Fruit fly (Drosophila melanogaster) whole organism, embryonic: ENCODE data around the gene CG1572.

Experiments used
- Blimp-1 ChIP-seq: fragments of 200-800 bp; sonication (Bioruptor generic); optimal IDR thresholded peaks from 3 replicates; lab custom pipeline; 2018; ENCODE audit warnings: missing biosample characterization, missing genetic modification characterization, mild to moderate bottlenecking, moderate library complexity, missing genetic modification reagents
- CG10274 ChIP-seq: fragments of 200-800 bp; sonication (Bioruptor generic); optimal IDR thresholded peaks from 3 replicates; lab custom pipeline; 2017; ENCODE audit warnings: missing biosample characterization, mild to moderate bottlenecking, missing genetic modification characterization
- CG11723 ChIP-seq: fragments of 200-800 bp; sonication (Bioruptor generic); optimal IDR thresholded peaks from 2 replicates; lab custom pipeline; 2017; ENCODE audit warnings: missing biosample characterization, mild to moderate bottlenecking, missing genetic modification characterization
- CG12744 ChIP-seq: fragments of 200-800 bp; sonication (Bioruptor generic); optimal IDR thresholded peaks from 2 replicates; lab custom pipeline; 2016; ENCODE audit warnings: missing biosample characterization, missing genetic modification characterization
- CG15269 ChIP-seq: fragments of 200-800 bp; sonication (Bioruptor generic); optimal IDR thresholded peaks from 2 replicates; lab custom pipeline; 2018; ENCODE audit warnings: missing biosample characterization, mild to moderate bottlenecking, missing genetic modification characterization, moderate library complexity
- CG1529 ChIP-seq: fragments of 200-800 bp; sonication (Bioruptor generic); optimal IDR thresholded peaks from 3 replicates; lab custom pipeline; 2018; ENCODE audit warnings: missing biosample characterization, missing genetic modification characterization
- CG15479 ChIP-seq: fragments of 200-800 bp; sonication (Bioruptor generic); optimal IDR thresholded peaks from 3 replicates; lab custom pipeline; 2019; ENCODE audit warnings: missing biosample characterization, mild to moderate bottlenecking, missing genetic modification characterization, moderate library complexity
- CG16813 ChIP-seq: fragments of 200-800 bp; sonication (Bioruptor generic); IDR thresholded peaks from 3 replicates; pipeline ENCODE4 v1.3.6; 2022; ENCODE audit warnings: missing biosample characterization, missing genetic modification characterization; ENCODE audit not compliant: partially characterized antibody
- CG16815 ChIP-seq: fragments of 200-800 bp; sonication (Bioruptor generic); optimal IDR thresholded peaks from 3 replicates; lab custom pipeline; 2017; ENCODE audit warnings: missing biosample characterization, mild to moderate bottlenecking, missing genetic modification characterization
- CG17385 ChIP-seq: fragments of 200-800 bp; sonication (Bioruptor generic); optimal IDR thresholded peaks from 3 replicates; lab custom pipeline; 2018; ENCODE audit warnings: missing biosample characterization, mild to moderate bottlenecking, missing genetic modification characterization
- CG17802 ChIP-seq: fragments of 200-800 bp; sonication (Bioruptor generic); optimal IDR thresholded peaks from 2 replicates; lab custom pipeline; 2018; ENCODE audit warnings: missing biosample characterization, mild to moderate bottlenecking, missing genetic modification characterization, moderate library complexity
- CG18619 ChIP-seq: fragments of 200-800 bp; sonication (Bioruptor generic); optimal IDR thresholded peaks from 3 replicates; lab custom pipeline; 2017; ENCODE audit warnings: missing biosample characterization, mild to moderate bottlenecking, missing genetic modification characterization
- CG3065 ChIP-seq: fragments of 200-800 bp; sonication (Bioruptor generic); optimal IDR thresholded peaks from 2 replicates; lab custom pipeline; 2016; ENCODE audit warnings: missing biosample characterization, missing genetic modification characterization
- CG32772 ChIP-seq: fragments of 200-800 bp; sonication (Bioruptor generic); IDR thresholded peaks from 2 replicates; pipeline ENCODE4 v1.3.6; 2022; ENCODE audit warnings: missing biosample characterization, missing genetic modification characterization
- CG42726 ChIP-seq: fragments of 200-800 bp; sonication (Bioruptor generic); IDR thresholded peaks from 2 replicates; pipeline ENCODE4 v1.3.6; 2022; ENCODE audit warnings: missing biosample characterization, missing genetic modification characterization; ENCODE audit not compliant: partially characterized antibody
- CG4404 ChIP-seq: fragments of 200-800 bp; sonication (Bioruptor generic); IDR thresholded peaks from 2 replicates; pipeline ENCODE4 v1.3.6; 2022; ENCODE audit warnings: missing biosample characterization, missing genetic modification characterization
- CG4707 ChIP-seq: fragments of 200-800 bp; sonication (Bioruptor generic); optimal IDR thresholded peaks from 2 replicates; lab custom pipeline; 2018; ENCODE audit warnings: missing biosample characterization, mild to moderate bottlenecking, missing genetic modification characterization, moderate library complexity
- CG5953 ChIP-seq: fragments of 200-800 bp; sonication (Bioruptor generic); IDR thresholded peaks from 2 replicates; pipeline ENCODE4 v1.3.6; 2022; ENCODE audit warnings: missing biosample characterization, missing genetic modification characterization
- CG7963 ChIP-seq: fragments of 200-800 bp; sonication (Bioruptor generic); IDR thresholded peaks from 3 replicates; pipeline ENCODE4 v1.3.6; 2022; ENCODE audit warnings: missing biosample characterization, missing genetic modification characterization; ENCODE audit not compliant: partially characterized antibody
- CG7987 ChIP-seq: fragments of 200-800 bp; sonication (Bioruptor generic); optimal IDR thresholded peaks from 2 replicates; lab custom pipeline; 2018; ENCODE audit warnings: missing biosample characterization, mild to moderate bottlenecking, missing genetic modification characterization, moderate library complexity
- CG9215 ChIP-seq: fragments of 200-800 bp; sonication (Bioruptor generic); IDR thresholded peaks from 2 replicates; pipeline ENCODE4 v1.3.6; 2022; ENCODE audit warnings: missing biosample characterization, missing genetic modification characterization
- CoRest ChIP-seq: fragments of 200-800 bp; sonication (Bioruptor generic); optimal IDR thresholded peaks from 3 replicates; lab custom pipeline; 2018; ENCODE audit warnings: missing biosample characterization, mild to moderate bottlenecking, missing genetic modification characterization, moderate library complexity
- Dad ChIP-seq: fragments of 200-800 bp; sonication (Bioruptor generic); optimal IDR thresholded peaks from 3 replicates; lab custom pipeline; 2016; ENCODE audit warnings: missing biosample characterization, missing genetic modification characterization
- Dip2 ChIP-seq: fragments of 200-800 bp; sonication (Bioruptor generic); IDR thresholded peaks from 2 replicates; pipeline ENCODE4 v1.3.6; 2022; ENCODE audit warnings: missing biosample characterization, missing genetic modification characterization
- Drgx ChIP-seq: fragments of 200-800 bp; sonication (Bioruptor generic); IDR thresholded peaks from 2 replicates; pipeline ENCODE4 v1.3.6; 2022; ENCODE audit warnings: missing biosample characterization, missing genetic modification characterization
- ERR ChIP-seq: fragments of 200-800 bp; sonication (Bioruptor generic); optimal IDR thresholded peaks from 2 replicates; lab custom pipeline; 2016; ENCODE audit warnings: missing biosample characterization, missing genetic modification characterization
- H2.0 ChIP-seq: fragments of 200-800 bp; sonication (Bioruptor generic); IDR thresholded peaks from 2 replicates; pipeline ENCODE4 v1.3.6; 2022; ENCODE audit warnings: missing biosample characterization, missing genetic modification characterization
- HLH3B ChIP-seq: fragments of 200-800 bp; sonication (Bioruptor generic); IDR thresholded peaks from 2 replicates; pipeline ENCODE4 v1.3.6; 2022; ENCODE audit warnings: missing biosample characterization, missing genetic modification characterization
- HLH4C ChIP-seq: fragments of 200-800 bp; sonication (Bioruptor generic); IDR thresholded peaks from 3 replicates; pipeline ENCODE4 v1.3.6; 2022; ENCODE audit warnings: missing biosample characterization, missing genetic modification characterization; ENCODE audit not compliant: partially characterized antibody
- Hand ChIP-seq: fragments of 200-800 bp; sonication (Bioruptor generic); optimal IDR thresholded peaks from 2 replicates; lab custom pipeline; 2017; ENCODE audit warnings: mild to moderate bottlenecking, missing biosample characterization, missing genetic modification reagents, missing genetic modification characterization
- Hmx ChIP-seq: fragments of 200-800 bp; sonication (Bioruptor generic); optimal IDR thresholded peaks from 2 replicates; lab custom pipeline; 2016; ENCODE audit warnings: missing biosample characterization, missing genetic modification characterization
- Hr39 ChIP-seq: fragments of >200 bp; optimal IDR thresholded peaks from 2 replicates; lab custom pipeline; 2017
- Hsf ChIP-seq: fragments of 200-800 bp; sonication (Bioruptor generic); optimal IDR thresholded peaks from 3 replicates; lab custom pipeline; 2016; ENCODE audit warnings: missing biosample characterization, missing genetic modification characterization
- Jarid2 ChIP-seq: fragments of 200-800 bp; sonication (Bioruptor generic); optimal IDR thresholded peaks from 3 replicates; lab custom pipeline; 2017; ENCODE audit warnings: mild to moderate bottlenecking, missing biosample characterization, missing genetic modification reagents, missing genetic modification characterization
- Nf-YB ChIP-seq: fragments of 200-800 bp; sonication (Bioruptor generic); optimal IDR thresholded peaks from 3 replicates; lab custom pipeline; 2019; ENCODE audit warnings: missing biosample characterization, mild to moderate bottlenecking, missing genetic modification characterization, moderate library complexity
- Oli ChIP-seq: fragments of 200-800 bp; sonication (Bioruptor generic); optimal IDR thresholded peaks from 2 replicates; lab custom pipeline; 2018; ENCODE audit warnings: missing biosample characterization, mild to moderate bottlenecking, missing genetic modification characterization, moderate library complexity
- Sox102F ChIP-seq: fragments of 200-800 bp; sonication (Bioruptor generic); optimal IDR thresholded peaks from 2 replicates; lab custom pipeline; 2018; ENCODE audit warnings: missing biosample characterization, mild to moderate bottlenecking, missing genetic modification characterization, moderate library complexity
- chn ChIP-seq: fragments of 200-800 bp; sonication (Bioruptor generic); optimal IDR thresholded peaks from 2 replicates; lab custom pipeline; 2016; ENCODE audit warnings: missing biosample characterization, missing genetic modification characterization
- ftz-f1 ChIP-seq: fragments of 200-800 bp; sonication (Bioruptor generic); optimal IDR thresholded peaks from 2 replicates; lab custom pipeline; 2016; ENCODE audit warnings: missing biosample characterization, missing genetic modification characterization
- gfzf ChIP-seq: fragments of 200-800 bp; sonication (Bioruptor generic); optimal IDR thresholded peaks from 2 replicates; lab custom pipeline; 2016; ENCODE audit warnings: missing biosample characterization, mild to moderate bottlenecking, missing genetic modification characterization, moderate library complexity
- h ChIP-seq: fragments of >200 bp; optimal IDR thresholded peaks from 2 replicates; lab custom pipeline; 2017
- maf-S ChIP-seq: fragments of 200-800 bp; sonication (Bioruptor generic); optimal IDR thresholded peaks from 2 replicates; lab custom pipeline; 2016; ENCODE audit warnings: missing biosample characterization, missing genetic modification characterization
- onecut ChIP-seq: fragments of 200-800 bp; sonication (Bioruptor generic); IDR thresholded peaks from 2 replicates; pipeline ENCODE4 v1.3.6; 2022; ENCODE audit warnings: missing biosample characterization, missing genetic modification characterization
- p53 ChIP-seq: fragments of 200-800 bp; sonication (Bioruptor generic); optimal IDR thresholded peaks from 2 replicates; lab custom pipeline; 2016; ENCODE audit warnings: missing biosample characterization, missing genetic modification characterization
- phol ChIP-seq: fragments of 200-800 bp; sonication (Bioruptor generic); optimal IDR thresholded peaks from 3 replicates; lab custom pipeline; 2018; ENCODE audit warnings: missing biosample characterization, mild to moderate bottlenecking, missing genetic modification characterization, moderate library complexity
- ro ChIP-seq: fragments of 200-800 bp; sonication (Bioruptor generic); IDR thresholded peaks from 2 replicates; pipeline ENCODE4 v1.3.6; 2022; ENCODE audit warnings: missing biosample characterization, missing genetic modification characterization
- row ChIP-seq: fragments of 200-800 bp; sonication (Bioruptor generic); IDR thresholded peaks from 3 replicates; pipeline ENCODE4 v1.3.6; 2022; ENCODE audit warnings: missing biosample characterization, missing genetic modification characterization
- scrt ChIP-seq: fragments of 200-800 bp; sonication (Bioruptor generic); optimal IDR thresholded peaks from 2 replicates; lab custom pipeline; 2018; ENCODE audit warnings: missing biosample characterization, mild to moderate bottlenecking, missing genetic modification characterization, moderate library complexity
- yki ChIP-seq: fragments of >200 bp; optimal IDR thresholded peaks from 3 replicates; lab custom pipeline; 2018
- zen ChIP-seq: fragments of 200-800 bp; sonication (Bioruptor generic); optimal IDR thresholded peaks from 3 replicates; lab custom pipeline; 2018; ENCODE audit warnings: missing biosample characterization, mild to moderate bottlenecking, missing genetic modification characterization, moderate library complexity

CG1572 gene

dm6 chrX:11580200-11580840 lies 21.9 kb upstream of the CG1572 start, which contains the start of gene nod (continued):
- TF ChIP-seq ro (GFP tag; lab: Robert Waterston, UW) (no peak), H2.0 (peak; percentile 44; the same call in 1 of the 2 replicates), CG42726 (GFP tag; lab: Robert Waterston, UW) (0 out of 2 replicates have a peak, but pooled peaks have one; percentile 32), Drgx (0 out of 2 replicates have a peak, but pooled peaks have one; percentile 22), CG9215 (GFP tag; lab: Robert Waterston, UW) (peak; percentile 40; the same call in 1 of the 2 replicates), CG5953 (peak; percentile 32; the same call in 1 of the 2 replicates), CG12744 (peak; percentile 53), CG1529 (GFP tag; lab: Kevin White, UChicago) (no peak), yki (lab: Kevin White, UChicago) (no peak), CG15479 (GFP tag; lab: Kevin White, UChicago) (peak; percentile 66), HLH3B (GFP tag; lab: Robert Waterston, UW) (peak; percentile 49; the same call in 1 of the 2 replicates), CG10274 (GFP tag; lab: Kevin White, UChicago) (no peak), Dad (peak; percentile 51), Hr39 (lab: Kevin White, UChicago) (no peak), phol (tag; lab: Kevin White, UChicago) (peak; percentile 99), Hmx (GFP tag; lab: Kevin White, UChicago) (no peak), scrt (GFP tag; lab: Kevin White, UChicago) (no peak), CG3065 (GFP tag; lab: Kevin White, UChicago) (peak; percentile 42), CG18619 (GFP tag; lab: Kevin White, UChicago) (peak; percentile 36), CG17385 (peak; percentile 17), Nf-YB (GFP tag; lab: Kevin White, UChicago) (peak; percentile 3), ftz-f1 (GFP tag; lab: Kevin White, UChicago) (peak; percentile 87), CG4707 (GFP tag; lab: Kevin White, UChicago) (peak; percentile 6), Dip2 (GFP tag; lab: Robert Waterston, UW) (no peak), h (no peak), onecut (0 out of 2 replicates have a peak, but pooled peaks have one; percentile 26), HLH4C (GFP tag; lab: Robert Waterston, UW) (no peak), CG16815 (no peak), CG4404 (GFP tag; lab: Robert Waterston, UW) (peak; percentile 42), CG7963 (GFP tag; lab: Robert Waterston, UW) (0 out of 3 replicates have a peak, but pooled peaks have one; percentile 38), CG16813 (GFP tag; lab: Robert Waterston, UW) (peak; percentile 63), CG7987 (peak; percentile 11), chn (GFP tag; lab: Kevin White, UChicago) (peak; percentile 54), row (GFP tag; lab: Robert Waterston, UW) (peak; percentile 64), CoRest (tag; lab: Kevin White, UChicago) (peak; percentile 81), Oli (tag; lab: Kevin White, UChicago) (peak; percentile 50), p53 (GFP tag; lab: Kevin White, UChicago) (peak; percentile 61), Hsf (GFP tag; lab: Kevin White, UChicago) (peak; percentile 68), maf-S (GFP tag; lab: Kevin White, UChicago) (peak; percentile 58), CG32772 (no peak), ERR (GFP tag; lab: Kevin White, UChicago) (peak; percentile 74), Sox102F (peak; percentile 58), zen (tag; lab: Kevin White, UChicago) (peak; percentile 60), Blimp-1 (GFP tag; lab: Kevin White, UChicago) (peak; percentile 44), Hand (no peak), Jarid2 (no peak), gfzf (GFP tag; lab: Kevin White, UChicago) (peak; percentile 92), CG17802 (tag; lab: Kevin White, UChicago) (no peak), CG11723 (no peak), CG15269 (peak; percentile 55)
